Fruit fly (Drosophila melanogaster) whole organism, prepupa: ENCODE results near the gene por.

ENCODE experiments used
- CG10631 ChIP-seq: fragments of 200-800 bp; sonication (Bioruptor generic); optimal IDR thresholded peaks from 2 replicates; lab custom pipeline; 2016; ENCODE audit warnings: missing biosample characterization, missing genetic modification characterization
- CG11294 ChIP-seq: fragments of 200-800 bp; sonication (Bioruptor generic); IDR thresholded peaks from 2 replicates; pipeline ENCODE4 v1.3.6; 2022; ENCODE audit warnings: missing biosample characterization, missing genetic modification characterization
- CG11762 ChIP-seq: fragments of 200-800 bp; sonication (Bioruptor generic); optimal IDR thresholded peaks from 3 replicates; lab custom pipeline; 2016; ENCODE audit warnings: missing biosample characterization, missing genetic modification characterization; ENCODE audit not compliant: insufficient read depth
- CG11902 ChIP-seq: fragments of 200-800 bp; sonication (Bioruptor generic); optimal IDR thresholded peaks from 3 replicates; lab custom pipeline; 2016; ENCODE audit warnings: missing biosample characterization, missing genetic modification characterization
- CG16779 ChIP-seq: fragments of 200-800 bp; sonication (Bioruptor generic); optimal IDR thresholded peaks from 3 replicates; lab custom pipeline; 2017; ENCODE audit warnings: missing biosample characterization, mild to moderate bottlenecking, missing genetic modification characterization
- CG31627 ChIP-seq: fragments of 200-800 bp; sonication (Bioruptor generic); optimal IDR thresholded peaks from 3 replicates; lab custom pipeline; 2016; ENCODE audit warnings: missing biosample characterization, missing genetic modification characterization
- CG32006 ChIP-seq: fragments of 200-800 bp; sonication (Bioruptor generic); optimal IDR thresholded peaks from 3 replicates; lab custom pipeline; 2017; ENCODE audit warnings: missing biosample characterization, mild to moderate bottlenecking, missing genetic modification characterization
- CG34406 ChIP-seq: fragments of 200-800 bp; sonication (Bioruptor generic); optimal IDR thresholded peaks from 3 replicates; lab custom pipeline; 2016; ENCODE audit warnings: missing biosample characterization, missing genetic modification characterization
- CG3919 ChIP-seq: fragments of 200-800 bp; sonication (Bioruptor generic); optimal IDR thresholded peaks from 3 replicates; lab custom pipeline; 2016; ENCODE audit warnings: missing biosample characterization, missing genetic modification characterization
- CG4318 ChIP-seq: fragments of 200-800 bp; sonication (Bioruptor generic); optimal IDR thresholded peaks from 3 replicates; lab custom pipeline; 2017; ENCODE audit warnings: missing biosample characterization, mild to moderate bottlenecking, missing genetic modification characterization
- CG6276 ChIP-seq: fragments of 200-800 bp; sonication (Bioruptor generic); optimal IDR thresholded peaks from 2 replicates; lab custom pipeline; 2017; ENCODE audit warnings: missing biosample characterization, mild to moderate bottlenecking, missing genetic modification characterization
- CG6792 ChIP-seq: fragments of 200-800 bp; sonication (Bioruptor generic); optimal IDR thresholded peaks from 3 replicates; lab custom pipeline; 2016; ENCODE audit warnings: missing biosample characterization, missing genetic modification characterization
- CG6808 ChIP-seq: fragments of 200-800 bp; sonication (Bioruptor generic); optimal IDR thresholded peaks from 3 replicates; lab custom pipeline; 2017; ENCODE audit warnings: missing biosample characterization, missing genetic modification characterization, mild to moderate bottlenecking, moderate library complexity, missing genetic modification reagents
- CG7368 ChIP-seq: fragments of 200-800 bp; sonication (Bioruptor generic); optimal IDR thresholded peaks from 3 replicates; lab custom pipeline; 2016; ENCODE audit warnings: missing biosample characterization, missing genetic modification characterization
- CG8119 ChIP-seq: fragments of 200-800 bp; sonication (Bioruptor generic); IDR thresholded peaks from 3 replicates; pipeline ENCODE4 v1.3.6; 2022; ENCODE audit warnings: missing biosample characterization, missing genetic modification characterization
- CG8319 ChIP-seq: fragments of 200-800 bp; sonication (Bioruptor generic); optimal IDR thresholded peaks from 3 replicates; lab custom pipeline; 2016; ENCODE audit warnings: missing biosample characterization, missing genetic modification characterization
- CG8632 ChIP-seq: fragments of 200-800 bp; sonication (Bioruptor generic); optimal IDR thresholded peaks from 3 replicates; lab custom pipeline; 2016; ENCODE audit warnings: missing biosample characterization, missing genetic modification characterization
- CG9139 ChIP-seq: fragments of 200-800 bp; sonication (Bioruptor generic); optimal IDR thresholded peaks from 3 replicates; lab custom pipeline; 2017; ENCODE audit warnings: missing biosample characterization, mild to moderate bottlenecking, missing genetic modification characterization
- Eip75B ChIP-seq: fragments of 200-800 bp; sonication (Bioruptor generic); optimal IDR thresholded peaks from 3 replicates; lab custom pipeline; 2016; ENCODE audit warnings: missing biosample characterization, missing genetic modification characterization
- Eip78C ChIP-seq: fragments of 200-800 bp; sonication (Bioruptor generic); peaks from one replicate; lab custom pipeline; 2016; ENCODE audit warnings: missing biosample characterization, missing genetic modification characterization
- Eip93F ChIP-seq: fragments of 200-800 bp; sonication (Bioruptor generic); optimal IDR thresholded peaks from 2 replicates; lab custom pipeline; 2016; ENCODE audit warnings: missing biosample characterization, mild to moderate bottlenecking, missing genetic modification characterization
- Ets21C ChIP-seq: fragments of 200-800 bp; sonication (Bioruptor generic); optimal IDR thresholded peaks from 3 replicates; lab custom pipeline; 2016; ENCODE audit warnings: missing biosample characterization, missing genetic modification characterization
- Gug ChIP-seq: fragments of 200-800 bp; sonication (Bioruptor generic); IDR thresholded peaks from 2 replicates; pipeline ENCODE4 v1.3.6; 2022; ENCODE audit warnings: missing biosample characterization, missing genetic modification characterization
- Hr39 ChIP-seq: fragments of 200-800 bp; sonication (Bioruptor generic); optimal IDR thresholded peaks from 2 replicates; lab custom pipeline; 2016; ENCODE audit warnings: missing biosample characterization, missing genetic modification characterization
- Hr4 ChIP-seq: fragments of 200-800 bp; sonication (Bioruptor generic); optimal IDR thresholded peaks from 3 replicates; lab custom pipeline; 2016; ENCODE audit warnings: missing biosample characterization, missing genetic modification characterization
- Lpt ChIP-seq: fragments of 200-800 bp; sonication (Bioruptor generic); optimal IDR thresholded peaks from 3 replicates; lab custom pipeline; 2016; ENCODE audit warnings: missing biosample characterization, missing genetic modification characterization
- OdsH ChIP-seq: fragments of 200-800 bp; sonication (Bioruptor generic); optimal IDR thresholded peaks from 3 replicates; lab custom pipeline; 2016; ENCODE audit warnings: missing biosample characterization, missing genetic modification characterization
- Smox ChIP-seq: fragments of 200-800 bp; sonication (Bioruptor generic); optimal IDR thresholded peaks from 3 replicates; lab custom pipeline; 2016; ENCODE audit warnings: missing biosample characterization, missing genetic modification characterization
- Sox14 ChIP-seq: fragments of 200-800 bp; sonication (Bioruptor generic); optimal IDR thresholded peaks from 3 replicates; lab custom pipeline; 2016; ENCODE audit warnings: missing biosample characterization, missing genetic modification characterization
- Sox15 ChIP-seq: fragments of 200-800 bp; sonication (Bioruptor generic); optimal IDR thresholded peaks from 3 replicates; lab custom pipeline; 2016; ENCODE audit warnings: missing biosample characterization, missing genetic modification characterization
- achi ChIP-seq: fragments of 200-800 bp; sonication (Bioruptor generic); optimal IDR thresholded peaks from 3 replicates; lab custom pipeline; 2016; ENCODE audit warnings: missing biosample characterization, missing genetic modification characterization
- cyc ChIP-seq: fragments of 200-800 bp; sonication (Bioruptor generic); optimal IDR thresholded peaks from 3 replicates; lab custom pipeline; 2016; ENCODE audit warnings: missing biosample characterization, missing genetic modification characterization
- dsx ChIP-seq: fragments of 200-800 bp; optimal IDR thresholded peaks from 3 replicates; lab custom pipeline; 2019; ENCODE audit warnings: missing biosample characterization, mild to moderate bottlenecking, missing genetic modification characterization, moderate library complexity; ENCODE audit not compliant: poor library complexity, severe bottlenecking
- eg ChIP-seq: fragments of 200-800 bp; sonication (Bioruptor generic); IDR thresholded peaks from 3 replicates; pipeline ENCODE4 v1.3.6; 2022; ENCODE audit warnings: missing biosample characterization, missing genetic modification characterization
- esn ChIP-seq: fragments of 200-800 bp; sonication (Bioruptor generic); optimal IDR thresholded peaks from 2 replicates; lab custom pipeline; 2016; ENCODE audit warnings: missing biosample characterization, mild to moderate bottlenecking, missing genetic modification characterization, moderate library complexity
- fd59A ChIP-seq: fragments of 200-800 bp; sonication (Bioruptor generic); optimal IDR thresholded peaks from 2 replicates; lab custom pipeline; 2017; ENCODE audit warnings: missing biosample characterization, mild to moderate bottlenecking, missing genetic modification characterization, missing genetic modification reagents
- fd85E ChIP-seq: fragments of 200-800 bp; sonication (Bioruptor generic); optimal IDR thresholded peaks from 3 replicates; lab custom pipeline; 2016; ENCODE audit warnings: missing biosample characterization, missing genetic modification characterization
- fkh ChIP-seq: fragments of 200-800 bp; sonication (Bioruptor generic); optimal IDR thresholded peaks from 3 replicates; lab custom pipeline; 2017; ENCODE audit warnings: missing biosample characterization, mild to moderate bottlenecking, missing genetic modification characterization, moderate library complexity
- lz ChIP-seq: fragments of 200-800 bp; sonication (Bioruptor generic); optimal IDR thresholded peaks from 3 replicates; lab custom pipeline; 2016; ENCODE audit warnings: missing biosample characterization, missing genetic modification characterization
- net ChIP-seq: fragments of 200-800 bp; sonication (Bioruptor generic); optimal IDR thresholded peaks from 3 replicates; lab custom pipeline; 2016; ENCODE audit warnings: missing biosample characterization, missing genetic modification characterization
- pdm3 ChIP-seq: fragments of 200-800 bp; sonication (Bioruptor generic); optimal IDR thresholded peaks from 3 replicates; lab custom pipeline; 2016; ENCODE audit warnings: missing biosample characterization, missing genetic modification characterization
- salr ChIP-seq, 2 experiments: fragments of 200-800 bp; sonication (Bioruptor generic); optimal IDR thresholded peaks; 3 replicates each; lab custom pipeline; 2016 to 2018; ENCODE audit warnings: missing biosample characterization in 2 of 2, missing genetic modification characterization in 2 of 2, mild to moderate bottlenecking in 1 of 2
- spab ChIP-seq: fragments of 200-800 bp; sonication (Bioruptor generic); optimal IDR thresholded peaks from 2 replicates; lab custom pipeline; 2017; ENCODE audit warnings: missing biosample characterization, mild to moderate bottlenecking, missing genetic modification characterization, missing genetic modification reagents
- ss ChIP-seq, 2 experiments: fragments of 200-800 bp; sonication (Bioruptor generic); optimal IDR thresholded peaks; 2 replicates in 1 of 2; 3 replicates in 1 of 2; lab custom pipeline; 2017 to 2018; ENCODE audit warnings: mild to moderate bottlenecking in 2 of 2, missing biosample characterization in 2 of 2, missing genetic modification characterization in 2 of 2, moderate library complexity in 1 of 2
- svp ChIP-seq: fragments of 200-800 bp; sonication (Bioruptor generic); peaks from one replicate; lab custom pipeline; 2016; ENCODE audit warnings: missing biosample characterization, missing genetic modification characterization
- topi ChIP-seq: fragments of 200-800 bp; sonication (Bioruptor generic); optimal IDR thresholded peaks from 3 replicates; lab custom pipeline; 2016; ENCODE audit warnings: missing biosample characterization, missing genetic modification characterization

por gene

dm6 chrX:18407394-18407721 is 27.7 kb upstream of the por start (continued):
- peak; percentile 30 for TF ChIP-seq Hr4 (GFP tag; lab: Kevin White, UChicago)
- TF ChIP-seq, all 60 proteins: peak for 11

dm6 chrX:18406593-18407393 is 27.1 kb upstream of the por start:
- TF ChIP-seq CG16779 (tag; lab: Kevin White, UChicago) (no peak), Eip78C (GFP tag; lab: Kevin White, UChicago) (peak; percentile 28), CG32006 (GFP tag; lab: Kevin White, UChicago) (peak; percentile 28), cyc (GFP tag; lab: Kevin White, UChicago) (no peak), svp (peak; percentile 61)

dm6 chrX:18405567-18406059 is 26.0 kb upstream of the por start:
- TF ChIP-seq CG8632 (GFP tag; lab: Kevin White, UChicago) (peak; percentile 11), Sox15 (no peak), Hr39 (GFP tag; lab: Kevin White, UChicago) (peak; percentile 3), lz (GFP tag; lab: Kevin White, UChicago) (no peak), CG9139 (no peak), CG11762 (peak; percentile 25), Sox14 (GFP tag; lab: Kevin White, UChicago) (peak; percentile 36), net (GFP tag; lab: Kevin White, UChicago) (peak; percentile 45), Eip75B (GFP tag; lab: Kevin White, UChicago) (peak; percentile 1), CG8319 (GFP tag; lab: Kevin White, UChicago) (no peak), Hr4 (GFP tag; lab: Kevin White, UChicago) (peak; percentile 78), CG6276 (GFP tag; lab: Kevin White, UChicago) (peak; percentile 72), CG11294 (GFP tag; lab: Robert Waterston, UW) (peak; percentile 22; the same call in 1 of the 2 replicates), achi (GFP tag; lab: Kevin White, UChicago) (peak; percentile 26), eg (GFP tag; lab: Robert Waterston, UW) (peak; percentile 66), spab (GFP tag; lab: Kevin White, UChicago) (peak; percentile 5), Gug (GFP tag; lab: Robert Waterston, UW) (peak; percentile 9; the same call in 1 of the 2 replicates), CG4318 (GFP tag; lab: Kevin White, UChicago) (peak; percentile 78), fd59A (GFP tag; lab: Kevin White, UChicago) (peak; percentile 15), OdsH (GFP tag; lab: Kevin White, UChicago) (peak; percentile 48), pdm3 (GFP tag; lab: Kevin White, UChicago) (peak; percentile 59), CG34406 (GFP tag; lab: Kevin White, UChicago) (no peak), CG6808 (no peak), fd85E (GFP tag; lab: Kevin White, UChicago) (no peak), Eip93F (no peak), dsx (no peak), esn (GFP tag; lab: Kevin White, UChicago) (peak; percentile 5), Ets21C (GFP tag; lab: Kevin White, UChicago) (no peak), CG16779 (tag; lab: Kevin White, UChicago) (peak; percentile 26), CG11902 (GFP tag; lab: Kevin White, UChicago) (no peak), Lpt (GFP tag; lab: Kevin White, UChicago) (peak; percentile 64), CG8119 (GFP tag; lab: Robert Waterston, UW) (peak; percentile 72), CG10631 (peak; percentile 31), Smox (GFP tag; lab: Kevin White, UChicago) (no peak), CG3919 (peak; percentile 19), fkh (no peak), salr (GFP tag; optimal IDR thresholded peaks at IDR 0.05; lab: Kevin White, UChicago) (peak in 1 of 2 experiments; percentile 66), CG31627 (GFP tag; lab: Kevin White, UChicago) (no peak), CG7368 (no peak), Eip78C (GFP tag; lab: Kevin White, UChicago) (peak; percentile 79), CG6792 (GFP tag; lab: Kevin White, UChicago) (no peak), svp (peak; percentile 41), ss (GFP tag; optimal IDR thresholded peaks at IDR 0.05; lab: Kevin White, UChicago) (no peak), topi (GFP tag; lab: Kevin White, UChicago) (peak; percentile 2)
